Worm (Caenorhabditis elegans) whole organism, L1 larva: ENCODE data around the gene F22F7.3.

Experiments
- C16A3.4 ChIP-seq: fragments of 150-350 bp; optimal IDR thresholded peaks from 2 replicates; lab custom pipeline; 2014; ENCODE audit warnings: missing biosample characterization, missing genetic modification characterization
- Y116A8C.19 ChIP-seq: sonication (generic microtip); optimal IDR thresholded peaks from 2 replicates; lab custom pipeline; 2016; ENCODE audit warnings: missing compliant biosample characterization, missing genetic modification characterization, borderline replicate concordance
- aha-1 ChIP-seq: fragments of 150-350 bp; optimal IDR thresholded peaks from 2 replicates; lab custom pipeline; 2014; ENCODE audit warnings: missing biosample characterization, missing genetic modification characterization
- alr-1 ChIP-seq: fragments of 200-800 bp; sonication (Bioruptor generic); optimal IDR thresholded peaks from 2 replicates; lab custom pipeline; 2018; ENCODE audit warnings: borderline replicate concordance, mild to moderate bottlenecking, missing genetic modification characterization, missing compliant biosample characterization
- aly-2 ChIP-seq: fragments of 150-350 bp; optimal IDR thresholded peaks from 2 replicates; lab custom pipeline; 2014; ENCODE audit warnings: missing biosample characterization, missing genetic modification characterization
- ama-1 ChIP-seq: fragments of 150-350 bp; optimal IDR thresholded peaks from 2 replicates; lab custom pipeline; 2014
- ceh-63 ChIP-seq: fragments of 200-800 bp; sonication (Bioruptor generic); optimal IDR thresholded peaks from 2 replicates; lab custom pipeline; 2018; ENCODE audit warnings: mild to moderate bottlenecking, missing genetic modification characterization, missing compliant biosample characterization
- ceh-82 ChIP-seq, 3 experiments: fragments of 150-350 bp in 1 of 3; sonication (generic microtip) in 2 of 3; optimal IDR thresholded peaks; 2 replicates each; lab custom pipeline; 2014 to 2017; ENCODE audit warnings: missing biosample characterization in 3 of 3, missing genetic modification characterization in 3 of 3
- ceh-88 ChIP-seq: fragments of 200-800 bp; sonication (Bioruptor generic); IDR thresholded peaks from 2 replicates; pipeline ENCODE4 v1.3.6; 2022; ENCODE audit warnings: missing genetic modification characterization, missing compliant biosample characterization
- ceh-90 ChIP-seq: sonication (generic microtip); optimal IDR thresholded peaks from 2 replicates; lab custom pipeline; 2016; ENCODE audit warnings: missing genetic modification characterization, missing compliant biosample characterization
- efl-1 ChIP-seq, 4 experiments: fragments of 150-350 bp; optimal IDR thresholded peaks in 3 of 4; peaks in 1 of 4; 1 replicate in 1 of 4; 2 replicates in 3 of 4; lab custom pipeline; 2014; ENCODE audit warnings: missing biosample characterization in 2 of 4, missing genetic modification characterization in 2 of 4, missing genetic modification reagents in 2 of 4
- egl-13 ChIP-seq: sonication (generic microtip); optimal IDR thresholded peaks from 2 replicates; lab custom pipeline; 2016; ENCODE audit warnings: missing genotype, missing genetic modification reagents, missing genetic modification characterization, missing compliant biosample characterization
- ets-5 ChIP-seq: fragments of 200-800 bp; sonication (Bioruptor generic); IDR thresholded peaks from 2 replicates; pipeline ENCODE4 v1.3.6; 2022; ENCODE audit warnings: missing genetic modification characterization, missing compliant biosample characterization
- fos-1 ChIP-seq: fragments of 150-350 bp; optimal IDR thresholded peaks from 2 replicates; lab custom pipeline; 2014; ENCODE audit warnings: missing biosample characterization, missing genetic modification characterization
- irx-1 ChIP-seq: sonication (generic microtip); optimal IDR thresholded peaks from 2 replicates; lab custom pipeline; 2016; ENCODE audit warnings: missing genetic modification characterization, missing compliant biosample characterization
- isw-1 ChIP-seq: fragments of 200-800 bp; sonication (Bioruptor generic); IDR thresholded peaks from 2 replicates; pipeline ENCODE4 v1.3.6; 2022; ENCODE audit warnings: missing genetic modification characterization, missing compliant biosample characterization
- lin-13 ChIP-seq: fragments of 150-350 bp; optimal IDR thresholded peaks from 2 replicates; lab custom pipeline; 2014; ENCODE audit warnings: missing biosample characterization, missing genetic modification reagents, missing genetic modification characterization
- lin-14 ChIP-seq: fragments of 200-800 bp; sonication (Bioruptor generic); optimal IDR thresholded peaks from 2 replicates; lab custom pipeline; 2018; ENCODE audit warnings: mild to moderate bottlenecking, missing genetic modification characterization, moderate library complexity, missing compliant biosample characterization
- lir-3 ChIP-seq: sonication (generic microtip); optimal IDR thresholded peaks from 2 replicates; lab custom pipeline; 2016; ENCODE audit warnings: mild to moderate bottlenecking, missing genetic modification characterization, moderate library complexity, missing compliant biosample characterization; ENCODE audit not compliant: poor library complexity
- mdl-1 ChIP-seq, 2 experiments: fragments of 150-350 bp; optimal IDR thresholded peaks; 2 replicates each; lab custom pipeline; 2014 to 2017; ENCODE audit warnings: missing biosample characterization in 2 of 2, missing genetic modification characterization in 2 of 2, inconsistent platforms in 1 of 2
- mef-2 ChIP-seq: fragments of 150-350 bp; optimal IDR thresholded peaks from 2 replicates; lab custom pipeline; 2014; ENCODE audit warnings: missing biosample characterization, missing genetic modification characterization
- mep-1 ChIP-seq: fragments of 150-350 bp; optimal IDR thresholded peaks from 2 replicates; lab custom pipeline; 2014; ENCODE audit warnings: missing biosample characterization, missing genetic modification characterization
- nhr-12 ChIP-seq: sonication (generic microtip); optimal IDR thresholded peaks from 2 replicates; lab custom pipeline; 2017; ENCODE audit warnings: missing biosample characterization, missing genetic modification characterization
- nhr-20 ChIP-seq: sonication (generic microtip); optimal IDR thresholded peaks from 2 replicates; lab custom pipeline; 2016; ENCODE audit warnings: mild to moderate bottlenecking, missing genetic modification characterization, missing compliant biosample characterization
- nhr-76 ChIP-seq: sonication (generic microtip); optimal IDR thresholded peaks from 2 replicates; lab custom pipeline; 2017; ENCODE audit warnings: missing biosample characterization, missing genetic modification characterization
- sptf-1 ChIP-seq: fragments of 150-350 bp; optimal IDR thresholded peaks from 2 replicates; lab custom pipeline; 2014; ENCODE audit warnings: missing biosample characterization, missing genetic modification characterization
- unc-30 ChIP-seq: sonication (generic microtip); optimal IDR thresholded peaks from 2 replicates; lab custom pipeline; 2017; ENCODE audit warnings: missing biosample characterization, missing genetic modification characterization
- unc-62 ChIP-seq: fragments of 150-350 bp; optimal IDR thresholded peaks from 2 replicates; lab custom pipeline; 2014; ENCODE audit warnings: missing biosample characterization, missing genetic modification reagents, missing genetic modification characterization
- unc-86 ChIP-seq: sonication (generic microtip); optimal IDR thresholded peaks from 2 replicates; lab custom pipeline; 2016; ENCODE audit warnings: missing genetic modification characterization, missing compliant biosample characterization
- zip-4 ChIP-seq: fragments of 200-800 bp; sonication (Bioruptor generic); optimal IDR thresholded peaks from 2 replicates; lab custom pipeline; 2018; ENCODE audit warnings: mild to moderate bottlenecking, missing genetic modification characterization, moderate library complexity, missing compliant biosample characterization

Gene F22F7.3

ce11 chrV:2155232-2155631 is 44.8 kb downstream of the F22F7.3 start, which contains the start of gene srbc-21:
TSS of gene srbc-21 (plus strand) at chrV:2155532.
- TF ChIP-seq ceh-63 (GFP tag; lab: Kevin White, UChicago) (no peak), efl-1 (optimal IDR thresholded peaks at IDR 0.05; lab: Kevin White, UChicago) (no peak), efl-1 (GFP tag; optimal IDR thresholded peaks at IDR 0.05 in 1 of 2; lab: Kevin White, UChicago) (peak in 1 of 2 experiments; percentile 12), mep-1 (tag; lab: Kevin White, UChicago) (no peak), unc-62 (GFP tag; lab: Kevin White, UChicago) (no peak), sptf-1 (tag; lab: Kevin White, UChicago) (no peak), lin-13 (no peak), ceh-88 (GFP tag; lab: Robert Waterston, UW) (no peak), ceh-82 (tag; optimal IDR thresholded peaks at IDR 0.05; lab: Kevin White, UChicago) (no peak)
- TF ChIP-seq, all 84 proteins: peak for 1

- no peak for TF ChIP-seq mdl-1 (tag; optimal IDR thresholded peaks at IDR 0.05; lab: Kevin White, UChicago)
- TF ChIP-seq egl-13: no peak
- no peak for TF ChIP-seq zip-4 (GFP tag; lab: Kevin White, UChicago)
- no peak for TF ChIP-seq alr-1 (tag; lab: Kevin White, UChicago)
- no peak for TF ChIP-seq nhr-76 (tag; lab: Kevin White, UChicago)
- TF ChIP-seq isw-1: no peak
- no peak for TF ChIP-seq ama-1 (lab: Kevin White, UChicago)
- no peak for TF ChIP-seq unc-86 (tag; lab: Kevin White, UChicago)
- no peak for TF ChIP-seq Y116A8C.19 (tag; lab: Kevin White, UChicago)
- TF ChIP-seq lir-3 (tag; lab: Kevin White, UChicago): no peak
- no peak for TF ChIP-seq fos-1 (tag; lab: Kevin White, UChicago)
- no peak for TF ChIP-seq lin-14 (GFP tag; lab: Kevin White, UChicago)
- no peak for TF ChIP-seq nhr-20 (tag; lab: Kevin White, UChicago)
- no peak for TF ChIP-seq irx-1 (tag; lab: Kevin White, UChicago)
- no peak for TF ChIP-seq mep-1 (tag; lab: Kevin White, UChicago)
- no peak for TF ChIP-seq ceh-88 (GFP tag; lab: Robert Waterston, UW)
- TF ChIP-seq nhr-12 (tag; lab: Kevin White, UChicago): no peak
- no peak for TF ChIP-seq aly-2 (tag; lab: Kevin White, UChicago)
- no peak for TF ChIP-seq mef-2 (tag; lab: Kevin White, UChicago)
- no peak for TF ChIP-seq efl-1 (optimal IDR thresholded peaks at IDR 0.05; lab: Kevin White, UChicago)
- TF ChIP-seq efl-1 (GFP tag; optimal IDR thresholded peaks at IDR 0.05 in 1 of 2; lab: Kevin White, UChicago): no peak
- TF ChIP-seq, all 84 proteins: peak for 0
Observed at ce11 chrV:2156830-2157229, 46.4 kb downstream of the F22F7.3 start, which contains the start of gene srbc-22. TSS of gene srbc-22 (plus strand) at chrV:2157130.

ce11 chrV:2159331-2159730 is 48.9 kb downstream of the F22F7.3 start, which contains the start of gene C45H4.14:
TSS of gene C45H4.14 (minus strand) at chrV:2159431.
- TF ChIP-seq Y116A8C.19 (tag; lab: Kevin White, UChicago) (no peak), ceh-90 (tag; lab: Kevin White, UChicago) (no peak), unc-86 (tag; lab: Kevin White, UChicago) (no peak), mdl-1 (tag; optimal IDR thresholded peaks at IDR 0.05; lab: Kevin White, UChicago) (no peak)

- TF ChIP-seq unc-62 (GFP tag; lab: Kevin White, UChicago) (no peak), C16A3.4 (tag; lab: Kevin White, UChicago) (no peak), ets-5 (no peak), aha-1 (tag; lab: Kevin White, UChicago) (no peak), unc-30 (tag; lab: Kevin White, UChicago) (no peak), isw-1 (no peak), efl-1 (optimal IDR thresholded peaks at IDR 0.05; lab: Kevin White, UChicago) (no peak), efl-1 (GFP tag; optimal IDR thresholded peaks at IDR 0.05 in 1 of 2; lab: Kevin White, UChicago) (no peak)
Observed at ce11 chrV:2163735-2164134, 53.3 kb downstream of the F22F7.3 start, which contains the start of gene str-255. TSS of gene str-255 (minus strand) at chrV:2163835.
